Fruit fly (Drosophila melanogaster): ENCODE data around the gene smog.

smog gene

dm6 chr2L:4810044-4810609 lies 42.5 kb upstream of the smog start (continued):
- TF ChIP-seq CG11762 (GFP tag; optimal IDR thresholded peaks at IDR 0.05; ENCODE audit: insufficient read depth) (no peak), Gug (GFP tag; IDR thresholded peaks at IDR 0.05) (no peak), fd85E (GFP tag; optimal IDR thresholded peaks at IDR 0.05) (no peak), CG6163 (GFP tag; IDR thresholded peaks at IDR 0.05) (peak; percentile 21; the same call in 1 of the 3 replicates), Smox (GFP tag; optimal IDR thresholded peaks at IDR 0.05) (peak; percentile 29), CG4318 (GFP tag; optimal IDR thresholded peaks at IDR 0.05) (no peak), spab (GFP tag; optimal IDR thresholded peaks at IDR 0.05) (no peak), CG11294 (GFP tag; IDR thresholded peaks at IDR 0.05) (no peak), svp (GFP tag) (peak; percentile 67), dsx (GFP tag; optimal IDR thresholded peaks at IDR 0.05; ENCODE audit: poor library complexity, severe bottlenecking) (peak; percentile 53), Hr38 (GFP tag; optimal IDR thresholded peaks at IDR 0.05) (no peak), esn (GFP tag; optimal IDR thresholded peaks at IDR 0.05) (peak; percentile 49), CG10669 (GFP tag; optimal IDR thresholded peaks at IDR 0.05) (no peak), fd59A (GFP tag; optimal IDR thresholded peaks at IDR 0.05) (no peak), eg (GFP tag; IDR thresholded peaks at IDR 0.05) (peak; percentile 36; the same call in 1 of the 3 replicates), Ets21C (GFP tag; optimal IDR thresholded peaks at IDR 0.05) (no peak), CG11902 (GFP tag; optimal IDR thresholded peaks at IDR 0.05) (no peak), CG1621 (tag; optimal IDR thresholded peaks at IDR 0.05) (no peak), Eip93F (GFP tag; optimal IDR thresholded peaks at IDR 0.05) (no peak), salr (GFP tag; optimal IDR thresholded peaks at IDR 0.05) (no peak), topi (GFP tag; optimal IDR thresholded peaks at IDR 0.05) (peak; percentile 12), Met (GFP tag; optimal IDR thresholded peaks at IDR 0.05) (peak; percentile 28), Ets96B (tag; optimal IDR thresholded peaks at IDR 0.05) (peak; percentile 10), cyc (GFP tag; optimal IDR thresholded peaks at IDR 0.05) (no peak), dac (GFP tag; optimal IDR thresholded peaks at IDR 0.05) (no peak), achi (GFP tag; optimal IDR thresholded peaks at IDR 0.05) (no peak), Lpt (GFP tag; optimal IDR thresholded peaks at IDR 0.05) (peak; percentile 49), CG32006 (GFP tag; optimal IDR thresholded peaks at IDR 0.05) (no peak)

- peak; percentile 62 for TF ChIP-seq spab (GFP tag; optimal IDR thresholded peaks at IDR 0.05)
- peak; percentile 35; the same call in 2 of the 3 replicates for TF ChIP-seq CG8119 (GFP tag; IDR thresholded peaks at IDR 0.05)
- TF ChIP-seq CG9139 (GFP tag; optimal IDR thresholded peaks at IDR 0.05): peak; percentile 11
- TF ChIP-seq CG8632 (GFP tag; optimal IDR thresholded peaks at IDR 0.05): peak; percentile 71
- no peak for TF ChIP-seq CG7368 (GFP tag; optimal IDR thresholded peaks at IDR 0.05)
- peak; percentile 38 for TF ChIP-seq CG8319 (GFP tag; optimal IDR thresholded peaks at IDR 0.05)
- TF ChIP-seq Hr39 (GFP tag; optimal IDR thresholded peaks at IDR 0.05): peak; percentile 59
- peak; percentile 38 for TF ChIP-seq Sox102F (GFP tag; optimal IDR thresholded peaks at IDR 0.05)
- TF ChIP-seq Smox (GFP tag; optimal IDR thresholded peaks at IDR 0.05): peak; percentile 65
- TF ChIP-seq Ets21C (GFP tag; optimal IDR thresholded peaks at IDR 0.05): peak; percentile 12
- peak; percentile 39 to 63 for TF ChIP-seq ss (GFP tag; optimal IDR thresholded peaks at IDR 0.05)
- TF ChIP-seq topi (GFP tag; optimal IDR thresholded peaks at IDR 0.05): peak; percentile 61
- peak; percentile 49 for TF ChIP-seq cyc (GFP tag; optimal IDR thresholded peaks at IDR 0.05)
- no peak for TF ChIP-seq Gug (GFP tag; IDR thresholded peaks at IDR 0.05)
- peak; percentile 7 for TF ChIP-seq dac (GFP tag; optimal IDR thresholded peaks at IDR 0.05)
- peak; percentile 85 for TF ChIP-seq CG32006 (GFP tag; optimal IDR thresholded peaks at IDR 0.05)
- TF ChIP-seq CG11902 (GFP tag; optimal IDR thresholded peaks at IDR 0.05): peak; percentile 46
- peak; percentile 64 for TF ChIP-seq pdm3 (GFP tag; optimal IDR thresholded peaks at IDR 0.05)
- TF ChIP-seq vri (GFP tag; optimal IDR thresholded peaks at IDR 0.05): peak; percentile 17
- TF ChIP-seq CG6792 (GFP tag; optimal IDR thresholded peaks at IDR 0.05): peak; percentile 65
- TF ChIP-seq esn (GFP tag; optimal IDR thresholded peaks at IDR 0.05): peak; percentile 83
- peak; percentile 70 for TF ChIP-seq OdsH (GFP tag; optimal IDR thresholded peaks at IDR 0.05)
- TF ChIP-seq CG11294 (GFP tag; IDR thresholded peaks at IDR 0.05): no peak
- peak in 1 of 2 experiments; percentile 83 for TF ChIP-seq salr (GFP tag; optimal IDR thresholded peaks at IDR 0.05)
- peak; percentile 15 for TF ChIP-seq dsx (GFP tag; optimal IDR thresholded peaks at IDR 0.05; ENCODE audit: poor library complexity, severe bottlenecking)
- TF ChIP-seq CG6276 (GFP tag; optimal IDR thresholded peaks at IDR 0.05): peak; percentile 67
- TF ChIP-seq achi (GFP tag; optimal IDR thresholded peaks at IDR 0.05): peak; percentile 63
- peak; percentile 57 for TF ChIP-seq CG34406 (GFP tag; optimal IDR thresholded peaks at IDR 0.05)
- no peak for TF ChIP-seq Eip93F (GFP tag; optimal IDR thresholded peaks at IDR 0.05)
- TF ChIP-seq lz (GFP tag; optimal IDR thresholded peaks at IDR 0.05): peak; percentile 62
- TF ChIP-seq Ets96B (tag; optimal IDR thresholded peaks at IDR 0.05): peak; percentile 52
- TF ChIP-seq CG11762 (GFP tag; optimal IDR thresholded peaks at IDR 0.05; ENCODE audit: insufficient read depth): peak; percentile 46
- TF ChIP-seq CG15336 (GFP tag; IDR thresholded peaks at IDR 0.05): peak; percentile 66
- peak; percentile 76 for TF ChIP-seq CG10631 (GFP tag; optimal IDR thresholded peaks at IDR 0.05)
These were observed 41.8 kb upstream of the smog start for dm6 chr2L:4810697-4811490.

All from whole organism, prepupa.